Fruit fly (Drosophila melanogaster) whole organism, wandering third instar larva: ENCODE measurements around the gene CG14518.

Experiments
- Abd-B ChIP-seq: fragments of >200 bp; optimal IDR thresholded peaks from 2 replicates; lab custom pipeline; 2017; ENCODE audit warnings: missing biosample characterization, missing genetic modification characterization
- CG32264 ChIP-seq: fragments of 200-800 bp; sonication (Bioruptor generic); optimal IDR thresholded peaks from 2 replicates; lab custom pipeline; 2016; ENCODE audit warnings: missing biosample characterization, missing genetic modification characterization
- CG9705 ChIP-seq: fragments of 200-800 bp; sonication (Bioruptor generic); optimal IDR thresholded peaks from 2 replicates; lab custom pipeline; 2018; ENCODE audit warnings: missing biosample characterization, mild to moderate bottlenecking, missing genetic modification characterization
- CrebA ChIP-seq: fragments of 200-800 bp; sonication (Bioruptor generic); optimal IDR thresholded peaks from 2 replicates; lab custom pipeline; 2016; ENCODE audit warnings: missing biosample characterization, mild to moderate bottlenecking, missing genetic modification characterization, borderline replicate concordance
- Dfd ChIP-seq: fragments of >200 bp; optimal IDR thresholded peaks from 2 replicates; lab custom pipeline; 2017; ENCODE audit warnings: missing biosample characterization, missing genetic modification characterization
- Dif ChIP-seq: fragments of 200-275, 200-300 bp; sonication (Bioruptor generic); optimal IDR thresholded peaks from 2 replicates; lab custom pipeline; 2018; ENCODE audit warnings: missing biosample characterization, missing genetic modification characterization; ENCODE audit not compliant: partially characterized antibody
- GATAd ChIP-seq: sonication (Bioruptor generic); optimal IDR thresholded peaks from 2 replicates; lab custom pipeline; 2016; ENCODE audit warnings: missing biosample characterization, missing genetic modification characterization
- HLH106 ChIP-seq: fragments of 200-800 bp; optimal IDR thresholded peaks from 3 replicates; lab custom pipeline; 2019; ENCODE audit warnings: missing biosample characterization, mild to moderate bottlenecking, missing genetic modification characterization, moderate library complexity
- Hnf4 ChIP-seq: fragments of 200-800 bp; sonication (Bioruptor generic); optimal IDR thresholded peaks from 2 replicates; lab custom pipeline; 2016; ENCODE audit warnings: missing biosample characterization, mild to moderate bottlenecking, missing genetic modification characterization
- Hr78 ChIP-seq: fragments of >200 bp; optimal IDR thresholded peaks from 2 replicates; lab custom pipeline; 2017; ENCODE audit warnings: missing biosample characterization, missing genetic modification characterization
- Hr83 ChIP-seq: fragments of 200-300 bp; sonication (Bioruptor generic); optimal IDR thresholded peaks from 2 replicates; lab custom pipeline; 2016; ENCODE audit warnings: missing biosample characterization, mild to moderate bottlenecking, missing genetic modification characterization, moderate library complexity; ENCODE audit not compliant: poor library complexity, severe bottlenecking
- Jra ChIP-seq: sonication (Bioruptor generic); optimal IDR thresholded peaks from 2 replicates; lab custom pipeline; 2016; ENCODE audit warnings: missing biosample characterization, missing genetic modification characterization
- Mio ChIP-seq: sonication (Bioruptor generic); optimal IDR thresholded peaks from 2 replicates; lab custom pipeline; 2016; ENCODE audit warnings: missing biosample characterization, missing genetic modification characterization
- Myc ChIP-seq: fragments of >200 bp; optimal IDR thresholded peaks from 2 replicates; lab custom pipeline; 2017
- N ChIP-seq: fragments of >200 bp; optimal IDR thresholded peaks from 2 replicates; lab custom pipeline; 2018; ENCODE audit warnings: missing biosample characterization, missing external identifiers, missing genetic modification characterization
- OdsH ChIP-seq: fragments of 200-800 bp; sonication (Bioruptor generic); optimal IDR thresholded peaks from 2 replicates; lab custom pipeline; 2016; ENCODE audit warnings: missing biosample characterization, mild to moderate bottlenecking, missing genetic modification characterization
- Rel ChIP-seq, 2 experiments: fragments of 200-800 bp; sonication (Bioruptor generic) in 1 of 2; optimal IDR thresholded peaks; 2 replicates in 1 of 2; 3 replicates in 1 of 2; lab custom pipeline; 2016 to 2019; ENCODE audit warnings: mild to moderate bottlenecking in 2 of 2, missing biosample characterization in 2 of 2, missing genetic modification characterization in 2 of 2, moderate library complexity in 1 of 2
- Sp1 ChIP-seq: fragments of 200-800 bp; sonication (Bioruptor generic); optimal IDR thresholded peaks from 3 replicates; lab custom pipeline; 2019; ENCODE audit warnings: missing biosample characterization, mild to moderate bottlenecking, missing genetic modification characterization, moderate library complexity
- Vsx2 ChIP-seq: fragments of 200-300, 225-300 bp; sonication (Bioruptor generic); optimal IDR thresholded peaks from 2 replicates; lab custom pipeline; 2018; ENCODE audit warnings: missing biosample characterization, missing genetic modification characterization; ENCODE audit not compliant: partially characterized antibody
- br ChIP-seq: fragments of 200-800 bp; sonication (Bioruptor generic); optimal IDR thresholded peaks from 2 replicates; lab custom pipeline; 2016; ENCODE audit warnings: missing biosample characterization, missing genetic modification characterization
- brk ChIP-seq: fragments of 200-800 bp; sonication (Bioruptor generic); optimal IDR thresholded peaks from 2 replicates; lab custom pipeline; 2016; ENCODE audit warnings: missing biosample characterization, mild to moderate bottlenecking, missing genetic modification characterization
- dl ChIP-seq, 2 experiments: fragments of 175-275, 200-275 bp in 1 of 2; fragments of 200-275 bp in 1 of 2; sonication (Bioruptor generic); optimal IDR thresholded peaks; lab custom pipeline; 2018; ENCODE audit warnings: mild to moderate bottlenecking in 2 of 2, missing biosample characterization in 2 of 2, missing genetic modification characterization in 2 of 2, moderate library complexity in 2 of 2; ENCODE audit not compliant: partially characterized antibody in 2 of 2, insufficient read depth in 1 of 2
- dmrt93B ChIP-seq: fragments of 200-800 bp; sonication (Bioruptor generic); optimal IDR thresholded peaks from 2 replicates; lab custom pipeline; 2018; ENCODE audit warnings: missing biosample characterization, mild to moderate bottlenecking, missing genetic modification characterization
- dsf ChIP-seq: sonication (Bioruptor generic); optimal IDR thresholded peaks from 2 replicates; lab custom pipeline; 2016; ENCODE audit warnings: missing biosample characterization, missing genetic modification characterization, borderline replicate concordance
- ey ChIP-seq: fragments of 200-800 bp; sonication (Bioruptor generic); optimal IDR thresholded peaks from 2 replicates; lab custom pipeline; 2016; ENCODE audit warnings: missing biosample characterization, missing genetic modification characterization
- foxo ChIP-seq, 2 experiments: fragments of 200-800 bp; sonication (Bioruptor generic); optimal IDR thresholded peaks; 2 replicates in 1 of 2; 3 replicates in 1 of 2; lab custom pipeline; 2016 to 2017; ENCODE audit warnings: missing biosample characterization in 2 of 2, missing genetic modification characterization in 2 of 2
- fru ChIP-seq: fragments of 200-800 bp; sonication (Bioruptor generic); optimal IDR thresholded peaks from 3 replicates; lab custom pipeline; 2016; ENCODE audit warnings: missing biosample characterization, mild to moderate bottlenecking, missing genetic modification characterization
- h ChIP-seq: fragments of 200-800 bp; sonication (Bioruptor generic); optimal IDR thresholded peaks from 3 replicates; lab custom pipeline; 2016; ENCODE audit warnings: missing biosample characterization, mild to moderate bottlenecking, missing genetic modification characterization
- jim ChIP-seq: fragments of 175-275, 200-325 bp; sonication (Bioruptor generic); optimal IDR thresholded peaks from 2 replicates; lab custom pipeline; 2016; ENCODE audit warnings: missing biosample characterization, mild to moderate bottlenecking, missing genetic modification characterization
- lola ChIP-seq: fragments of >200 bp; optimal IDR thresholded peaks from 2 replicates; lab custom pipeline; 2017; ENCODE audit warnings: missing biosample characterization, missing genetic modification characterization
- pan ChIP-seq: fragments of >200 bp; optimal IDR thresholded peaks from 2 replicates; lab custom pipeline; 2017
- psq ChIP-seq: fragments of 200-800 bp; sonication (Bioruptor generic); optimal IDR thresholded peaks from 3 replicates; lab custom pipeline; 2017; ENCODE audit warnings: missing biosample characterization, mild to moderate bottlenecking, missing genetic modification characterization, moderate library complexity
- rgr ChIP-seq: fragments of 200-800 bp; sonication (Bioruptor generic); optimal IDR thresholded peaks from 3 replicates; lab custom pipeline; 2016; ENCODE audit warnings: missing biosample characterization, mild to moderate bottlenecking, missing genetic modification characterization
- sage ChIP-seq: fragments of 200-800 bp; sonication (Bioruptor generic); optimal IDR thresholded peaks from 2 replicates; lab custom pipeline; 2016; ENCODE audit warnings: missing biosample characterization, mild to moderate bottlenecking, missing genetic modification characterization
- sv ChIP-seq: fragments of 200-800 bp; sonication (Bioruptor generic); optimal IDR thresholded peaks from 3 replicates; lab custom pipeline; 2016; ENCODE audit warnings: missing biosample characterization, missing genetic modification characterization
- tai ChIP-seq: sonication (Bioruptor generic); optimal IDR thresholded peaks from 2 replicates; lab custom pipeline; 2016; ENCODE audit warnings: missing biosample characterization, missing genetic modification characterization
- usp ChIP-seq: fragments of >200 bp; optimal IDR thresholded peaks from 2 replicates; lab custom pipeline; 2017; ENCODE audit warnings: missing biosample characterization, missing genetic modification characterization
- woc ChIP-seq: sonication (Bioruptor generic); optimal IDR thresholded peaks from 2 replicates; lab custom pipeline; 2016; ENCODE audit warnings: missing biosample characterization, mild to moderate bottlenecking, missing genetic modification characterization

The CG14518 gene

dm6 chr3R:29063207-29063920, 38.6 kb downstream of the CG14518 start:
- peak; percentile 73 for TF ChIP-seq woc (GFP tag; lab: Kevin White, UChicago)
- TF ChIP-seq Hr78, result no peak
- TF ChIP-seq jim, result peak; percentile 87
- peak; percentile 51 for TF ChIP-seq ey
- TF ChIP-seq brk (GFP tag; lab: Kevin White, UChicago), result no peak
- TF ChIP-seq Abd-B (GFP tag; lab: Kevin White, UChicago), result no peak
- no peak for TF ChIP-seq CG32264
- peak; percentile 84 for TF ChIP-seq psq (GFP tag; lab: Kevin White, UChicago)
- TF ChIP-seq tai, result no peak
- TF ChIP-seq Mio (GFP tag; lab: Kevin White, UChicago), result no peak
- TF ChIP-seq lola, result no peak
- no peak for TF ChIP-seq Dif (GFP tag; lab: Kevin White, UChicago)
- TF ChIP-seq usp (GFP tag; lab: Kevin White, UChicago), result no peak
- TF ChIP-seq foxo (GFP tag; optimal IDR thresholded peaks at IDR 0.05; lab: Kevin White, UChicago), result peak; percentile 6 to 78
- peak; percentile 70 for TF ChIP-seq GATAd (GFP tag; lab: Kevin White, UChicago)
- TF ChIP-seq sv (GFP tag; lab: Kevin White, UChicago), result peak; percentile 51
- TF ChIP-seq dmrt93B (GFP tag; lab: Kevin White, UChicago), result peak; percentile 74
- peak; percentile 61 for TF ChIP-seq dsf (GFP tag; lab: Kevin White, UChicago)
- TF ChIP-seq Sp1 (GFP tag; lab: Kevin White, UChicago), result peak; percentile 80
- TF ChIP-seq CG9705 (GFP tag; lab: Kevin White, UChicago), result peak; percentile 58
- peak; percentile 88 for TF ChIP-seq HLH106 (tag; lab: Kevin White, UChicago)
- peak; percentile 66 for TF ChIP-seq Hnf4 (GFP tag; lab: Kevin White, UChicago)
- peak; percentile 36 for TF ChIP-seq OdsH
- peak; percentile 66 for TF ChIP-seq br (GFP tag; lab: Kevin White, UChicago)
- peak; percentile 71 for TF ChIP-seq fru (GFP tag; lab: Kevin White, UChicago)
- peak; percentile 52 for TF ChIP-seq rgr (GFP tag; lab: Kevin White, UChicago)
- TF ChIP-seq dl (GFP tag; optimal IDR thresholded peaks at IDR 0.05; lab: Kevin White, UChicago; ENCODE audit: insufficient read depth in 1 of 2, partially characterized antibody in 2 of 2), result no peak
- TF ChIP-seq Rel (GFP tag; optimal IDR thresholded peaks at IDR 0.05; lab: Kevin White, UChicago), result no peak
- TF ChIP-seq Rel (tag; optimal IDR thresholded peaks at IDR 0.05; lab: Kevin White, UChicago), result peak; percentile 10
- TF ChIP-seq Myc, result no peak
- TF ChIP-seq Vsx2 (GFP tag; lab: Kevin White, UChicago), result no peak
- TF ChIP-seq h (GFP tag; lab: Kevin White, UChicago), result peak; percentile 43
- no peak for TF ChIP-seq pan (lab: Kevin White, UChicago)
- TF ChIP-seq N, result no peak
- no peak for TF ChIP-seq CrebA (GFP tag; lab: Kevin White, UChicago)
- TF ChIP-seq Dfd (GFP tag; lab: Kevin White, UChicago), result no peak
- peak; percentile 38 for TF ChIP-seq sage (GFP tag; lab: Kevin White, UChicago)
- peak; percentile 59 for TF ChIP-seq Jra (GFP tag; lab: Kevin White, UChicago)
- peak; percentile 74 for TF ChIP-seq Hr83 (GFP tag; lab: Kevin White, UChicago)

DNA sequence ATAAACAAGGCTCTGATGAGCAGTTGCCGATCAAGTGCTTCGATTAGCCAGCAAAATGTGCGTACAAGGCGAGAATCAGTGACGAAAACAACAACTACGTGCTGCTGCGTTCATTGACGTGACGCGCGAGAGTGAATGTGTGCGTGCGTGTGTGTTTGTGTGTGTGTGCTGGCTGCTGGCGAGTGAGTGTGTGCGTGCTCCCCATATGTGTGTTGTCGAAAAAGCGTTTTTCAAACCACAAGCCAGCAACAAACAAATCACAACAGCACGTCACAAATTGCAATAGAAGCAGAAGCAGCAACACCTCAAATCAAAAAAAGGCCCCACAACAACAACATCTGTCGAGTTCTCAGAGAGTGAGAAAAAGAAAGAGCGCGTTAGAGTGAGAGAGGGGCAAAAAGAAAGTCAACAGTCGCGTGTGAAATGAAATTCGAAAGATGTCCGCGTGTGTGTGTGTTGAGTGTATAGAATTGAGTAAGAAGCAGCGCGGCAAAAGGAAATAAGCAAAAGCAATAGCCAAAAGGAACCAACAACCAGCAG, 39.2 kb downstream of the CG14518 start:
- TF ChIP-seq Sp1 (GFP tag; lab: Kevin White, UChicago) (no peak), tai (no peak), psq (GFP tag; lab: Kevin White, UChicago) (peak; percentile 45), rgr (GFP tag; lab: Kevin White, UChicago) (no peak), jim (no peak), Dif (GFP tag; lab: Kevin White, UChicago) (peak; percentile 71), h (GFP tag; lab: Kevin White, UChicago) (no peak), dl (GFP tag; optimal IDR thresholded peaks at IDR 0.05; lab: Kevin White, UChicago; ENCODE audit: insufficient read depth in 1 of 2, partially characterized antibody in 2 of 2) (peak in 1 of 2 experiments; percentile 50), GATAd (GFP tag; lab: Kevin White, UChicago) (no peak), Hr78 (no peak), usp (GFP tag; lab: Kevin White, UChicago) (no peak), ey (no peak), br (GFP tag; lab: Kevin White, UChicago) (no peak), Myc (no peak), N (peak; percentile 47), foxo (GFP tag; optimal IDR thresholded peaks at IDR 0.05; lab: Kevin White, UChicago) (no peak), Mio (GFP tag; lab: Kevin White, UChicago) (no peak), CrebA (GFP tag; lab: Kevin White, UChicago) (no peak)
